Worm (Caenorhabditis elegans): ENCODE data around the gene F02A9.1.

The F02A9.1 gene

ce11 chrIII:9081763-9082162 is 4.2 kb upstream of the F02A9.1 start, which contains the start of gene far-2:
Gene far-2, plus strand, starts transcription at chrIII:9081828.
- TF ChIP-seq php-3 (GFP tag; IDR thresholded peaks at IDR 0.05) = no peak
- peak in 1 of 2 experiments; percentile 16 for TF ChIP-seq unc-62 (GFP tag; optimal IDR thresholded peaks at IDR 0.05 in 1 of 2)
- TF ChIP-seq unc-62 (tag; optimal IDR thresholded peaks at IDR 0.05) = no peak
- peak; percentile 75 for TF ChIP-seq set-16 (GFP tag; IDR thresholded peaks at IDR 0.05)
- TF ChIP-seq mdt-29 (GFP tag; IDR thresholded peaks at IDR 0.05) = no peak

DNA sequence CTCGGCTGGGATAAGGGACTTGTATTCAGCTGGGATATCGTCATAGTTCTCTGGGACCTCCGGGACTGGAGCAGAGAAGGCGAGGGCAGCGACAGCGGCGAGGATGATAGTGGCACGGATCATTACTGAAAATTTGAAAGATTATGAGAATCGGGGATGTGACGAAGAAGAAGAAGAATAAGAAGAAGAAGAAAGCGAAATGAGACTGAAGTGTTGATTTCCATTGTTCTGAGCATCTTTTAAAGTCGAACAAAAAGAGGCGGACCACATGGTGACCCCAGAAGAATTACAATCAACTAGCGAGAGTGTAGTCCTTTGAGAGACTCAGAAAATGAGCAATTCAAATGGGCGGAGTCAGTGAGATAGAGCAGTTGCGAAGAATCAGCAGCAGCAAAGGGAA is 3.4 kb upstream of the F02A9.1 start, which contains the start of gene far-1:
Gene far-1, minus strand, starts transcription at position 125 of the 400 bp plus-strand sequence.
- TF ChIP-seq dve-1 (tag; optimal IDR thresholded peaks at IDR 0.05; ENCODE audit: insufficient read depth) (no peak), unc-62 (GFP tag; optimal IDR thresholded peaks at IDR 0.05 in 1 of 2) (peak in 1 of 2 experiments; percentile 48), unc-62 (tag; optimal IDR thresholded peaks at IDR 0.05) (no peak), ztf-7 (tag; optimal IDR thresholded peaks at IDR 0.05) (no peak)

DNA sequence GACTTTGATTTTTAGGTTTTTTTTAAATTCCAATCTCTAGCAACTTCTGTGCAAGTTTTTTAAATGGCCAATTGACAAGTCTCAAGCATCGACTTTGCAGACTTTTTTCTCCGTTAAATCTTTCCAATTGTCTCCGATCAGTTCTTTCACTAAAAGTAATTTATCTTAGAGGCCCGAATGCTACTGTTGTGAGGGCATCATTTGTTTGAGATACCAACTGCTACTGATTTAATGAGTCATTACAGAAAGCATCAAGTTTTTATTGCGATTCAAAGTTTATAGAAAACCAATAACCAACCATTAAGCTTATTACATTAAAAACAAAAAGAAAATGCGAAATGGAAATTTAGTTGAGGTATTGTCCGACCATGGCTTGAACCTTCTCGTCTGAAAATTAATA is 2.5 kb upstream of the F02A9.1 start:
- TF ChIP-seq hmg-1.1 (GFP tag; IDR thresholded peaks at IDR 0.05) = no peak
- TF ChIP-seq ceh-28 (tag; optimal IDR thresholded peaks at IDR 0.05) = no peak
- TF ChIP-seq aha-1 (tag) = peak; percentile 22
- no peak for TF ChIP-seq tag-97 (GFP tag; IDR thresholded peaks at IDR 0.05)
- no peak for TF ChIP-seq hif-1 (tag; optimal IDR thresholded peaks at IDR 0.05)
- TF ChIP-seq F26F4.8 (GFP tag; conservative IDR thresholded peaks at IDR 0.05) = no peak
- no peak for TF ChIP-seq ctbp-1 (GFP tag; IDR thresholded peaks at IDR 0.05)
- no peak for TF ChIP-seq sdz-12 (GFP tag; optimal IDR thresholded peaks at IDR 0.05)

DNA sequence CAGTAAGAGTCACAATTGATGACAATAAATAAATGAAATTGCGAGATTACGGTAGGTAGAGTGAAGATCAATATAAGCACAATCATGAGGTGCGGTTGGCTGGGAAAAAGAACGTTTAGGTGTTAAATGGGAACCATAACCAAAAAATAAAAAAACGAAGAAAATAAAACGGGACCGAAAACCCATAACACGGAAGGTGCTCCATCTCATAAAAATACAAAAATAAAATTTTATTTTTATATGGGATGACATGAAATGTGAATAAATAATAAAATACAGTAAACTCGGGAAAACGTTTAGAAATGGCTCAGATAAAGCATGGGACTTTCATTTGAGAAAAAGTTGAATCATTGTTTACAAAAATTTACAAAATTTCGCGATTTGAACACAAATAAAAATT is 2.1 kb downstream of the F02A9.1 start, which contains the start of gene F02A9.7:
Gene F02A9.7, minus strand, starts transcription at position 101 of the 400 bp plus-strand sequence.
- TF ChIP-seq snpc-4 (tag; optimal IDR thresholded peaks at IDR 0.05) = no peak
- no peak for TF ChIP-seq fkh-10 (GFP tag; optimal IDR thresholded peaks at IDR 0.05)
- no peak for TF ChIP-seq F49E8.2 (tag; optimal IDR thresholded peaks at IDR 0.05; ENCODE audit: borderline replicate concordance)
- TF ChIP-seq zfp-2 (tag; optimal IDR thresholded peaks at IDR 0.05) = no peak
- no peak for TF ChIP-seq lin-1 (GFP tag; IDR thresholded peaks at IDR 0.05)
- no peak for TF ChIP-seq nhr-10 (tag; optimal IDR thresholded peaks at IDR 0.05)
- no peak for TF ChIP-seq ceh-62 (tag; optimal IDR thresholded peaks at IDR 0.05)
- TF ChIP-seq mxl-3 (GFP tag; optimal IDR thresholded peaks at IDR 0.05) = no peak
- no peak for TF ChIP-seq ceh-32 (tag; optimal IDR thresholded peaks at IDR 0.05; ENCODE audit: poor library complexity)
- TF ChIP-seq cey-2 (tag; optimal IDR thresholded peaks at IDR 0.05; ENCODE audit: borderline replicate concordance, insufficient read depth) = no peak
- no peak for TF ChIP-seq F10B5.3 (tag; optimal IDR thresholded peaks at IDR 0.05)
- TF ChIP-seq aly-2 (tag; optimal IDR thresholded peaks at IDR 0.05) = no peak
- no peak for TF ChIP-seq lin-29 (GFP tag; IDR thresholded peaks at IDR 0.05)
- TF ChIP-seq unc-130 (GFP tag; optimal IDR thresholded peaks at IDR 0.05) = no peak
- no peak for TF ChIP-seq ZK337.2 (GFP tag; IDR thresholded peaks at IDR 0.05)

DNA sequence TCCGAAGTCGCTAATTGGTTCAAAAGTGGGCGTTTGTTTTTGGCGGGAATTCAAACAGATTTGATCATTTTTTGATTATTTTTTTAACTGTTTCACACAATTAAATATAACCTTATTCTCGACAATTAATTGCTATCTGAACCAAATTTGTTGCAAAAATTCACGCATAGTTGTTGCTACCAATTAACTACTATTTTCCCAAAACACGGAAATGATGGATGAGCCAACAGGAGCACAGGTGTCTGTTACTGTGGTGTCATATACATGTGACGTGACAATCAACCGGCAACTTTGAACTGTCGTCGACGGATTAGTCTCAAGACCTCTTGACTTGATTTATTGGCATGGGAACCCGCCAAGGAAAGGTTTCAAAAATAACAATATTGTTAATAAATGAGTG is 4.9 kb downstream of the F02A9.1 start:
- no peak for TF ChIP-seq zfp-3 (GFP tag; conservative IDR thresholded peaks at IDR 0.05)
- TF ChIP-seq pqm-1 (tag; optimal IDR thresholded peaks at IDR 0.05) = no peak
- TF ChIP-seq unc-62 (GFP tag; optimal IDR thresholded peaks at IDR 0.05 in 1 of 2) = peak in 1 of 2 experiments; percentile 93
- TF ChIP-seq unc-62 (tag; optimal IDR thresholded peaks at IDR 0.05) = no peak

DNA sequence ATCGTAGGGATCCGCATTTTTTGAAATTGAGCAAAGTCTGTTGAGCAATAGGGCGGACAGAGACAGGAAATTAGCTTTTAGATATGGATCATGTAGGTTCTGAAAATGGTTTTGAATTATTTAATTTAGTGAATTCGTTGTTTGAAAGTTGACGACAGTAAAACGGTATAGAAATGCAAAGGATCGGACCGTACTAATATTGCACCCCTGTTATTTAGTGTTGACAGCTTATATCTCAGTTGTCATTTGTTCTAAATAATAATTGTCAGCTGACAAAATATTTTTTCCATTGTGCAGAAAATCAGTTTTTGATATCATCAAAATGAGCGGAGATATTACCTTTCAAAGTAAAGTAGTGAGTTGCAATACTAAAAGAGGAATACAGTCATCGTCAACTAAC is 6.2 kb downstream of the F02A9.1 start, which contains the start of gene lin-12:
Gene lin-12, minus strand, starts transcription at position 101 of the 400 bp plus-strand sequence.
- TF ChIP-seq lin-39 (tag; optimal IDR thresholded peaks at IDR 0.05) (no peak), lir-3 (tag; optimal IDR thresholded peaks at IDR 0.05) (no peak), nhr-42 (GFP tag; IDR thresholded peaks at IDR 0.05) (no peak), mes-2 (tag; optimal IDR thresholded peaks at IDR 0.05; ENCODE audit: poor library complexity, severe bottlenecking) (no peak), Y75B8A.6 (GFP tag; IDR thresholded peaks at IDR 0.05) (no peak), lin-29 (GFP tag; IDR thresholded peaks at IDR 0.05) (no peak), unc-62 (GFP tag; optimal IDR thresholded peaks at IDR 0.05 in 1 of 2) (no peak), unc-62 (tag; optimal IDR thresholded peaks at IDR 0.05) (no peak), ZK546.5 (tag; optimal IDR thresholded peaks at IDR 0.05) (no peak), nhr-25 (tag; optimal IDR thresholded peaks at IDR 0.05; ENCODE audit: borderline replicate concordance, insufficient read depth) (no peak), nhr-111 (GFP tag; optimal IDR thresholded peaks at IDR 0.05) (no peak), F49E8.2 (tag; optimal IDR thresholded peaks at IDR 0.05; ENCODE audit: borderline replicate concordance) (no peak), mxl-3 (GFP tag; optimal IDR thresholded peaks at IDR 0.05) (no peak), duxl-1 (tag; optimal IDR thresholded peaks at IDR 0.05; ENCODE audit: poor library complexity) (no peak), lin-38 (GFP tag; IDR thresholded peaks at IDR 0.05) (no peak)
